Worm (Caenorhabditis elegans) whole organism, L4 larva: ENCODE data around the gene nhr-30.

Experiments used
- D1046.2 ChIP-seq: fragments of 200-800 bp; sonication (Bioruptor generic); IDR thresholded peaks from 2 replicates; pipeline ENCODE4 v1.3.6; 2022; ENCODE audit warnings: missing genetic modification characterization, missing compliant biosample characterization
- F10B5.3 ChIP-seq: sonication (generic microtip); optimal IDR thresholded peaks from 2 replicates; lab custom pipeline; 2016; ENCODE audit warnings: mild to moderate bottlenecking, missing genetic modification characterization, missing compliant biosample characterization
- R02D3.7 ChIP-seq: fragments of 150-350 bp; sonication (generic microtip); optimal IDR thresholded peaks from 3 replicates; lab custom pipeline; 2014; ENCODE audit warnings: missing biosample characterization, missing genetic modification characterization
- T20F7.1 ChIP-seq: fragments of 200-800 bp; sonication (Bioruptor generic); optimal IDR thresholded peaks from 2 replicates; lab custom pipeline; 2018; ENCODE audit warnings: mild to moderate bottlenecking, missing genetic modification characterization, missing compliant biosample characterization
- T26A8.4 ChIP-seq: fragments of 200-800 bp; sonication (Bioruptor generic); IDR thresholded peaks from 2 replicates; pipeline ENCODE4 v1.3.6; 2022; ENCODE audit warnings: missing genetic modification characterization, missing compliant biosample characterization
- aha-1 ChIP-seq: fragments of 150-350 bp; peaks from one replicate; lab custom pipeline; 2014; ENCODE audit warnings: missing biosample characterization, missing genetic modification characterization
- ceh-20 ChIP-seq: fragments of 200-800 bp; sonication (Bioruptor generic); IDR thresholded peaks from 2 replicates; pipeline ENCODE4 v1.3.6; 2022; ENCODE audit warnings: missing genetic modification reagents, missing genetic modification characterization, missing compliant biosample characterization
- ceh-44 ChIP-seq: fragments of 200-800 bp; sonication (Bioruptor generic); IDR thresholded peaks from 2 replicates; pipeline ENCODE4 v1.3.6; 2022; ENCODE audit warnings: missing genetic modification reagents, missing genetic modification characterization, missing compliant biosample characterization
- cey-2 ChIP-seq: sonication (generic microtip); optimal IDR thresholded peaks from 3 replicates; lab custom pipeline; 2017; ENCODE audit warnings: missing genetic modification characterization, mild to moderate bottlenecking, missing compliant biosample characterization, antibody characterized with exemption, borderline replicate concordance; ENCODE audit not compliant: insufficient read depth
- daf-12 ChIP-seq: fragments of 150-350 bp; optimal IDR thresholded peaks from 2 replicates; lab custom pipeline; 2014; ENCODE audit warnings: missing biosample characterization, missing genetic modification reagents, missing genetic modification characterization
- daf-16 ChIP-seq, 3 experiments: sonication (generic microtip); optimal IDR thresholded peaks; 2 replicates each; lab custom pipeline; 2016 to 2017; ENCODE audit warnings: missing genetic modification characterization in 3 of 3, missing genetic modification reagents in 3 of 3, mild to moderate bottlenecking in 2 of 3, missing compliant biosample characterization in 2 of 3, missing biosample characterization in 1 of 3, moderate library complexity in 1 of 3
- dmd-6 ChIP-seq: fragments of 200-800 bp; sonication (Bioruptor generic); IDR thresholded peaks from 2 replicates; pipeline ENCODE4 v1.3.6; 2022; ENCODE audit warnings: missing genetic modification reagents, missing genetic modification characterization, missing compliant biosample characterization
- dve-1 ChIP-seq: sonication (generic microtip); optimal IDR thresholded peaks from 2 replicates; lab custom pipeline; 2017; ENCODE audit warnings: antibody characterized with exemption, mild to moderate bottlenecking, missing genetic modification characterization, missing compliant biosample characterization; ENCODE audit not compliant: insufficient read depth
- egl-27 ChIP-seq: sonication (generic microtip); optimal IDR thresholded peaks from 3 replicates; lab custom pipeline; 2017; ENCODE audit warnings: missing biosample characterization, missing genetic modification reagents, missing genetic modification characterization
- egl-43 ChIP-seq: fragments of 200-800 bp; sonication (Bioruptor generic); IDR thresholded peaks from 2 replicates; pipeline ENCODE4 v1.3.6; 2022; ENCODE audit warnings: missing genetic modification reagents, missing genetic modification characterization, missing compliant biosample characterization
- gei-8 ChIP-seq: fragments of 200-800 bp; sonication (Bioruptor generic); optimal IDR thresholded peaks from 2 replicates; lab custom pipeline; 2018; ENCODE audit warnings: mild to moderate bottlenecking, missing genetic modification characterization, missing compliant biosample characterization
- hif-1 ChIP-seq, 2 experiments: sonication (generic microtip); optimal IDR thresholded peaks; 2 replicates each; lab custom pipeline; 2016 to 2017; ENCODE audit warnings: missing compliant biosample characterization in 2 of 2, missing genetic modification characterization in 2 of 2, missing genetic modification reagents in 2 of 2, missing genotype in 2 of 2, mild to moderate bottlenecking in 1 of 2
- hlh-11 ChIP-seq: fragments of 200-800 bp; sonication (Bioruptor generic); optimal IDR thresholded peaks from 2 replicates; lab custom pipeline; 2018; ENCODE audit warnings: mild to moderate bottlenecking, missing genetic modification characterization, missing compliant biosample characterization
- hlh-30 ChIP-seq: sonication (generic microtip); optimal IDR thresholded peaks from 2 replicates; lab custom pipeline; 2017; ENCODE audit warnings: antibody characterized with exemption, mild to moderate bottlenecking, missing genetic modification characterization, missing compliant biosample characterization; ENCODE audit not compliant: insufficient read depth
- lin-1 ChIP-seq: fragments of 200-800 bp; sonication (Bioruptor generic); IDR thresholded peaks from 2 replicates; pipeline ENCODE4 v1.3.6; 2022; ENCODE audit warnings: missing genetic modification reagents, missing genetic modification characterization, missing compliant biosample characterization
- lin-13 ChIP-seq: fragments of 150-350 bp; optimal IDR thresholded peaks from 2 replicates; lab custom pipeline; 2014; ENCODE audit warnings: missing biosample characterization, missing genetic modification reagents, missing genetic modification characterization
- lin-15B ChIP-seq: fragments of 150-350 bp; sonication (generic microtip); optimal IDR thresholded peaks from 3 replicates; lab custom pipeline; 2014; ENCODE audit warnings: missing biosample characterization, missing genetic modification characterization
- lir-3 ChIP-seq: sonication (generic microtip); optimal IDR thresholded peaks from 2 replicates; lab custom pipeline; 2016; ENCODE audit warnings: mild to moderate bottlenecking, missing genetic modification characterization, missing compliant biosample characterization
- madf-5 ChIP-seq, 2 experiments: fragments of 200-800 bp; sonication (Bioruptor generic); IDR thresholded peaks; 2 replicates each; pipeline ENCODE4 v1.3.6; 2022; ENCODE audit warnings: missing compliant biosample characterization in 2 of 2, missing genetic modification characterization in 2 of 2
- mdl-1 ChIP-seq, 2 experiments: fragments of 150-350 bp in 1 of 2; sonication (generic microtip) in 1 of 2; optimal IDR thresholded peaks; 2 replicates each; lab custom pipeline; 2014 to 2017; ENCODE audit warnings: missing biosample characterization in 2 of 2, missing genetic modification characterization in 2 of 2
- mdt-29 ChIP-seq: fragments of 200-800 bp; sonication (Bioruptor generic); IDR thresholded peaks from 2 replicates; pipeline ENCODE4 v1.3.6; 2022; ENCODE audit warnings: missing genetic modification reagents, missing genetic modification characterization, missing compliant biosample characterization
- mep-1 ChIP-seq: fragments of 150-350 bp; sonication (generic microtip); optimal IDR thresholded peaks from 3 replicates; lab custom pipeline; 2014; ENCODE audit warnings: missing biosample characterization, missing genetic modification characterization
- mes-2 ChIP-seq: sonication (generic microtip); optimal IDR thresholded peaks from 2 replicates; lab custom pipeline; 2016; ENCODE audit warnings: missing genotype, mild to moderate bottlenecking, missing genetic modification characterization, missing compliant biosample characterization; ENCODE audit not compliant: poor library complexity, severe bottlenecking
- nhr-102 ChIP-seq: sonication (generic microtip); optimal IDR thresholded peaks from 2 replicates; lab custom pipeline; 2016; ENCODE audit warnings: mild to moderate bottlenecking, missing genetic modification characterization, moderate library complexity, missing compliant biosample characterization
- nhr-28 ChIP-seq: fragments of 150-350 bp; optimal IDR thresholded peaks from 2 replicates; lab custom pipeline; 2014; ENCODE audit warnings: missing biosample characterization, missing genetic modification characterization
- nhr-48 ChIP-seq: sonication (generic microtip); optimal IDR thresholded peaks from 2 replicates; lab custom pipeline; 2016; ENCODE audit warnings: mild to moderate bottlenecking, missing genetic modification characterization, missing compliant biosample characterization
- nhr-6 ChIP-seq: fragments of 150-350 bp; optimal IDR thresholded peaks from 2 replicates; lab custom pipeline; 2014; ENCODE audit warnings: missing biosample characterization, missing genetic modification characterization
- nhr-76 ChIP-seq: fragments of 150-350 bp; optimal IDR thresholded peaks from 2 replicates; lab custom pipeline; 2014; ENCODE audit warnings: missing biosample characterization, missing genetic modification characterization
- pqm-1 ChIP-seq: sonication (generic microtip); optimal IDR thresholded peaks from 2 replicates; lab custom pipeline; 2017; ENCODE audit warnings: missing biosample characterization, missing genetic modification characterization
- saeg-2 ChIP-seq: fragments of 200-800 bp; sonication (Bioruptor generic); IDR thresholded peaks from 2 replicates; pipeline ENCODE4 v1.3.6; 2022; ENCODE audit warnings: missing genetic modification reagents, missing genetic modification characterization, missing compliant biosample characterization
- tra-1 ChIP-seq: fragments of 200-800 bp; sonication (Bioruptor generic); IDR thresholded peaks from 2 replicates; pipeline ENCODE4 v1.3.6; 2022; ENCODE audit warnings: missing genetic modification reagents, missing genetic modification characterization, missing compliant biosample characterization
- unc-62 ChIP-seq, 3 experiments: fragments of 150-350 bp in 1 of 3; sonication (generic microtip); optimal IDR thresholded peaks in 2 of 3; peaks in 1 of 3; 1 replicate in 1 of 3; 2 replicates in 2 of 3; lab custom pipeline; 2014 to 2017; ENCODE audit warnings: missing biosample characterization in 3 of 3, missing genetic modification characterization in 3 of 3, missing genetic modification reagents in 3 of 3, missing genotype in 1 of 3
- vab-7 ChIP-seq: fragments of 200-800 bp; sonication (Bioruptor generic); IDR thresholded peaks from 2 replicates; pipeline ENCODE4 v1.3.6; 2022; ENCODE audit warnings: missing genetic modification reagents, missing genetic modification characterization, missing compliant biosample characterization
- zfp-2 ChIP-seq: sonication (generic microtip); optimal IDR thresholded peaks from 2 replicates; lab custom pipeline; 2016; ENCODE audit warnings: mild to moderate bottlenecking, missing genetic modification characterization, missing compliant biosample characterization
- ztf-7 ChIP-seq: fragments of 150-350 bp; optimal IDR thresholded peaks from 2 replicates; lab custom pipeline; 2014; ENCODE audit warnings: missing biosample characterization, missing genetic modification characterization

Gene nhr-30

DNA sequence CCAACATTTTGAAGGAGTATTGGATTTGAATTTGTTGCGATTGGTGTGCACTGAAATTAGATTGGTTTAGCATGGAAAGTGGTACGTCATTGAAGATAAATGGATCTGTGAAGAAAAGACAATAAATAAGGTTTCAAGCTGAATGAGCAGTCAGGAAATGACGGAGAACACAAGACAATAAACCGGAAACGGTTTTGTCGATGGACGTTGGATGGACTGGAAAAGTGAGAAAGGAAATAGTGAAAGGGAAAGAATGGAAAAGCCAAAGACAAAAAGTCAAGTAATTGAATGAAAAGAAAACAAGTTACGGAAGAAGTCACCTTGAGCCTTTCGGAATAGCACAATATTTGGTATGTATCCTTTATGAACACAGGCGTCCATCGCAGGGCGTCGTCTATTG lies 31.3 kb downstream of the nhr-30 start, which contains the start of gene T27E4.7:
T27E4.7 (minus strand) TSS at position 50 of the 400 bp plus-strand sequence.
- TF ChIP-seq daf-16 (GFP tag; optimal IDR thresholded peaks at IDR 0.05; lab: Kevin White, UChicago) (no peak), daf-16 (tag; optimal IDR thresholded peaks at IDR 0.05; lab: Kevin White, UChicago) (peak; percentile 4), daf-12 (tag; lab: Kevin White, UChicago) (no peak), T26A8.4 (no peak), aha-1 (peak; percentile 92)

DNA sequence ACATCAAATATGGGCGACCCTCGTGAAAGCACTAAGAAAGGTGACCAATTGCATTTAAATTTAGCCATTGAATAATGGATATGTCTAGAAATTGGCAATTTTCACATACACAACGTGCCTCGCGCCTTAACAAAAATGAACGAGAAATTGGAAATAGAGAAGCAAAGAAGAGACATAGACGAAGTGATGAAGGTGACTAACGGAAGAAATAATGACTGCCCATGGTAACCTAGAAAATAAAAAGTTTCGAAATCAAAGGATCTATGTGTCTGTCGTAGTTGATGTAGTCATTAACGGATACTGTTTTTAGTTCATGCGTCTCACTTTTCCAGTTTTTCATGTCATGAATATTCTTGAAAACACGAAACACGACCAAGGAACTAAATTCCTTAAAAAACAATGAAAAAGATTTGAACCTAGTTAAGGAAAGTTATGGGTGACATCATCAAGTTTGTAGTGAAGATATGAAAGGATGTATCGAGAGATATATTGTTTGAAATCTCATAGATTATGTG lies 33.2 kb downstream of the nhr-30 start:
- TF ChIP-seq F10B5.3 (tag; lab: Kevin White, UChicago) = no peak
- peak in 1 of 2 experiments; percentile 53 for TF ChIP-seq unc-62 (GFP tag; optimal IDR thresholded peaks at IDR 0.05 in 1 of 2; lab: Kevin White, UChicago)
- no peak for TF ChIP-seq unc-62 (tag; optimal IDR thresholded peaks at IDR 0.05; lab: Kevin White, UChicago)
- TF ChIP-seq lir-3 (tag; lab: Kevin White, UChicago) = no peak
- peak; percentile 66 for TF ChIP-seq nhr-28 (tag; lab: Kevin White, UChicago)
- TF ChIP-seq lin-13 (GFP tag; lab: Kevin White, UChicago) = no peak

DNA sequence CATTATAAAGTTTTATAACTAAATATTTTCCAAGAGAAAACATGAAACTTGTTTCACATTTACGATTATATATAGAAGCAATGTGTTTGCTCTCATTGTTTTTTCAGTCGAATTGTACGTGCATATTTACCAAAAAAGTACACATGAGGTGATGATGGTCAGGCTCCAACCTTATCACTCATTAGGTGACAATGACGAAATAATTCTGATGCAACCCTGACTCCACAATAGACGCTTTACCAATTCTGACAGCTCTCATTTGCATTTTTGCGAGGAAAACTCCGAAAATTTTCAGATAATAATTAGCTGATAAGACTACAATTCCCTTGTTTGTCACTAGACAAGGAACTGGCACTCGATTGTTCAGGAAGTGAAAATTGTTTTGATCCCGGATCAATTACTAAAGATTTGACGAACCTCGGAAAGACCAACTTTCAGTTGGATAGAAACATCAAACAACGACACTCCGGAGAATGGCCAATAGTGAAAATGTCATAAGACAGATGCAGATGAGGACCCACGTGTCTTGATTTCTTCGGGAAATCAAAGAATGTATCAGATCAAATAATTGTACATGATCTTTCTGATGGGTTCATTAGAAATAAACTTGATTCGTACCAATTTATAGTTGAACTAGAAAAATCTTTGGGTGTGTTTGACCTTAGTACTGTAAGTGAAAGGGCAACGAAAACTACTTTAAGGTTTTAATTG lies 34.0 kb downstream of the nhr-30 start:
- TF ChIP-seq tra-1 (GFP tag; lab: Robert Waterston, UW) = peak; percentile 44; the same call in 1 of the 2 replicates
- no peak for TF ChIP-seq lin-1 (GFP tag; lab: Robert Waterston, UW)
- peak; percentile 52 for TF ChIP-seq hlh-30 (tag; lab: Kevin White, UChicago)
- TF ChIP-seq nhr-28 (tag; lab: Kevin White, UChicago) = peak; percentile 54
- peak; percentile 85 for TF ChIP-seq nhr-48 (tag; lab: Kevin White, UChicago)
- peak; percentile 2 to 94 for TF ChIP-seq hif-1 (tag; optimal IDR thresholded peaks at IDR 0.05; lab: Kevin White, UChicago)
- TF ChIP-seq nhr-102 (tag; lab: Kevin White, UChicago) = peak; percentile 75
- no peak for TF ChIP-seq egl-27 (tag; lab: Kevin White, UChicago)
- 0 out of 2 replicates have a peak, but pooled peaks have one; percentile 38 for TF ChIP-seq saeg-2 (GFP tag; lab: Robert Waterston, UW)
- 0 out of 2 replicates have a peak, but pooled peaks have one; percentile 37 for TF ChIP-seq T26A8.4
- no peak for TF ChIP-seq D1046.2 (GFP tag; lab: Robert Waterston, UW)
- TF ChIP-seq aha-1 = peak; percentile 89
- peak; percentile 91 for TF ChIP-seq dmd-6 (GFP tag; lab: Robert Waterston, UW)
- TF ChIP-seq mdl-1 (tag; optimal IDR thresholded peaks at IDR 0.05; lab: Kevin White, UChicago) = peak in 1 of 2 experiments; percentile 55
- TF ChIP-seq hlh-11 (tag; lab: Kevin White, UChicago) = peak; percentile 89
- TF ChIP-seq gei-8 (GFP tag; lab: Kevin White, UChicago) = peak; percentile 44
- TF ChIP-seq pqm-1 (tag; lab: Kevin White, UChicago) = peak; percentile 42
- peak; percentile 53 for TF ChIP-seq ztf-7 (tag; lab: Kevin White, UChicago)
- TF ChIP-seq dve-1 (tag; lab: Kevin White, UChicago) = peak; percentile 74
- TF ChIP-seq mes-2 = peak; percentile 33
- no peak for TF ChIP-seq lir-3 (tag; lab: Kevin White, UChicago)
- TF ChIP-seq daf-16 (GFP tag; optimal IDR thresholded peaks at IDR 0.05; lab: Kevin White, UChicago) = peak in 1 of 2 experiments; percentile 60
- TF ChIP-seq daf-16 (tag; optimal IDR thresholded peaks at IDR 0.05; lab: Kevin White, UChicago) = peak; percentile 93
- TF ChIP-seq mdt-29 = 0 out of 2 replicates have a peak, but pooled peaks have one; percentile 24
- peak in 1 of 2 experiments; percentile 93 for TF ChIP-seq unc-62 (GFP tag; optimal IDR thresholded peaks at IDR 0.05 in 1 of 2; lab: Kevin White, UChicago)
- TF ChIP-seq unc-62 (tag; optimal IDR thresholded peaks at IDR 0.05; lab: Kevin White, UChicago) = no peak
- no peak for TF ChIP-seq lin-15B

- TF ChIP-seq gei-8 (GFP tag; lab: Kevin White, UChicago) (peak; percentile 76), nhr-6 (tag; lab: Kevin White, UChicago) (no peak), ceh-20 (GFP tag; lab: Robert Waterston, UW) (no peak), zfp-2 (tag; lab: Kevin White, UChicago) (no peak), ceh-44 (GFP tag; lab: Robert Waterston, UW) (no peak), nhr-76 (tag; lab: Kevin White, UChicago) (no peak), vab-7 (GFP tag; lab: Robert Waterston, UW) (no peak), D1046.2 (GFP tag; lab: Robert Waterston, UW) (no peak), lir-3 (tag; lab: Kevin White, UChicago) (no peak), T20F7.1 (peak; percentile 42), hlh-11 (tag; lab: Kevin White, UChicago) (peak; percentile 96), madf-5 (GFP tag; IDR thresholded peaks at IDR 0.05; lab: Robert Waterston, UW) (no peak), mep-1 (peak; percentile 50), R02D3.7 (tag; lab: Kevin White, UChicago) (no peak), egl-43 (GFP tag; lab: Robert Waterston, UW) (no peak), cey-2 (tag; lab: Kevin White, UChicago) (no peak), mes-2 (no peak), aha-1 (peak; percentile 89)
Observed at ce11 chrV:9079965-9080432, 35.0 kb downstream of the nhr-30 start.
